Fruit fly (Drosophila melanogaster) Kc167 (cell line): Measurements from ENCODE around the gene CG6163.

ENCODE experiments used
- Myc ChIP-seq: fragments of >200 bp; optimal IDR thresholded peaks from 2 replicates; lab custom pipeline; 2017; ENCODE audit warnings: missing external identifiers
- Sin3A ChIP-seq: fragments of >200 bp; optimal IDR thresholded peaks from 2 replicates; lab custom pipeline; 2018; ENCODE audit warnings: missing external identifiers
- ttk ChIP-seq: sonication (Bioruptor generic); optimal IDR thresholded peaks from 2 replicates; lab custom pipeline; 2017; ENCODE audit warnings: missing external identifiers

DNA sequence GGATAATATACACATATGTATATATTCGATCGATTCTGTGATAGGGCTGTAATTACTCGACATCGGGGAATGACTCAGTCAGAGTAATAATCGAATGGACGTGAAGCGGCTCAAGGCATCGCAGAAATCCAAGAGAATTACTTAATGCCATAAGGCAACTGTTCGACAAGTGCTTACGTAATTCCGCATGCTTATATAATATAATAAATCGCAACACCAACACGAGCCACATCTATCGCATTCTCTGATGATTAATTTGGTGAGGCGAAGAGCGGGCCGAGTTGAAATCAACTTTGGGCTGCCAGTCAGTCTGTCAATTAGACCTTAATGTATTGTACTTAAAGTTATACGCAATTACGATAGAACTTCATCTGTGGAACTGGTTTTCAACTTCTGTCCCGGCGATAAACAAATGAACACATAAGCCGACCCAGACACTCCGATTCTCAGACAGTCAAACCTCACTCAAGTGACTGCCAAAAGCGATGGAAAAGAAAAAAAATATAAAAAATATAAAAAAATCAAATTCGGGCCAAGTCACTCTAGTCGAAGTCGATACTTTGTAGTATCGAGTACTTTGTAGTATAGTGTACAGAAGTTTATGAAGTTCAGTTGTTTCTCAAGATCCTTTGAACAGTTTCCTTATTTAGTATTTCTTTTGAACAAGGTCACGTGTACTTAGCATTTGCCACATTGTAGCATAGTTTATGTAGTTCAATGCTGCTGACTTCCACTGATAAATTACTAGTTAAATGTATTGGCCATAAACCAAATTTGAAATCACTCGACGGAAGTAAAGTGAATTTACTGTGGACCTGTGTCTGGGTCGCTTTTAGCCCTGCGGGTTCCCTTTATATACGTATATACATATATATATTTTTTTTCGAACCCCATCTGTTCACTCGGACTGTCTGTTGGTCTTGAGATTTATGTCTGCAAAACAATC lies 42.3 kb downstream of the CG6163 start:
- no peak for TF ChIP-seq Sin3A (lab: Kevin White, UChicago)
- no peak for TF ChIP-seq Myc (lab: Kevin White, UChicago)
- TF ChIP-seq ttk (lab: Kevin White, UChicago) = no peak
